Worm (Caenorhabditis elegans) whole organism, L1 larva: ENCODE data around the gene F22F7.4.

Experiments used
- blmp-1 ChIP-seq: fragments of 150-350 bp; optimal IDR thresholded peaks from 2 replicates; lab custom pipeline; 2014; ENCODE audit warnings: missing biosample characterization, missing genetic modification characterization
- dpl-1 ChIP-seq, 3 experiments: fragments of 150-350 bp in 2 of 3; sonication (generic microtip) in 1 of 3; optimal IDR thresholded peaks; 2 replicates each; lab custom pipeline; 2014 to 2017; ENCODE audit warnings: missing biosample characterization in 3 of 3, missing genetic modification characterization in 3 of 3, missing genetic modification reagents in 3 of 3
- egl-27 ChIP-seq, 2 experiments: fragments of 150-350 bp in 1 of 2; sonication (generic microtip); optimal IDR thresholded peaks; 3 replicates each; lab custom pipeline; 2017 to 2018; ENCODE audit warnings: missing biosample characterization in 2 of 2, missing genetic modification characterization in 2 of 2, missing genetic modification reagents in 2 of 2
- elt-2 ChIP-seq: sonication (generic microtip); optimal IDR thresholded peaks from 2 replicates; lab custom pipeline; 2016; ENCODE audit warnings: missing genetic modification characterization, mild to moderate bottlenecking, inconsistent platforms, missing compliant biosample characterization, missing genetic modification reagents
- fos-1 ChIP-seq: fragments of 150-350 bp; optimal IDR thresholded peaks from 2 replicates; lab custom pipeline; 2014; ENCODE audit warnings: missing biosample characterization, missing genetic modification characterization
- lin-13 ChIP-seq: fragments of 150-350 bp; optimal IDR thresholded peaks from 2 replicates; lab custom pipeline; 2014; ENCODE audit warnings: missing biosample characterization, missing genetic modification reagents, missing genetic modification characterization
- lin-15B ChIP-seq: fragments of 150-350 bp; sonication (generic microtip); optimal IDR thresholded peaks from 3 replicates; lab custom pipeline; 2014; ENCODE audit warnings: missing biosample characterization, missing genetic modification characterization
- nhr-28 ChIP-seq: fragments of 150-350 bp; optimal IDR thresholded peaks from 2 replicates; lab custom pipeline; 2014; ENCODE audit warnings: missing biosample characterization, missing genetic modification characterization
- snpc-4 ChIP-seq: fragments of 150-350 bp; optimal IDR thresholded peaks from 2 replicates; lab custom pipeline; 2014; ENCODE audit warnings: missing biosample characterization, missing genetic modification characterization

ce11 chrV:2119529-2119928, 13.7 kb upstream of the F22F7.4 start, which contains the start of gene F22F7.11:
- TF ChIP-seq lin-15B (no peak), snpc-4 (tag; lab: Kevin White, UChicago) (no peak), elt-2 (no peak), fos-1 (no peak), egl-27 (tag; optimal IDR thresholded peaks at IDR 0.05; lab: Kevin White, UChicago) (no peak), dpl-1 (GFP tag; optimal IDR thresholded peaks at IDR 0.05; lab: Kevin White, UChicago) (no peak), blmp-1 (tag; lab: Kevin White, UChicago) (no peak), lin-13 (GFP tag; lab: Kevin White, UChicago) (no peak), nhr-28 (tag; lab: Kevin White, UChicago) (no peak)
